Fruit fly (Drosophila melanogaster) whole organism, embryonic: ENCODE measurements around the gene MSBP.

Experiments
- Ada2b ChIP-seq: fragments of 200-800 bp; sonication (Bioruptor generic); IDR thresholded peaks from 2 replicates; pipeline ENCODE4 v1.3.6; 2022; ENCODE audit warnings: missing biosample characterization, missing genetic modification characterization
- CG10274 ChIP-seq: fragments of 200-800 bp; sonication (Bioruptor generic); optimal IDR thresholded peaks from 3 replicates; lab custom pipeline; 2017; ENCODE audit warnings: missing biosample characterization, mild to moderate bottlenecking, missing genetic modification characterization
- CG11093 ChIP-seq: fragments of 200-800 bp; sonication (Bioruptor generic); IDR thresholded peaks from 3 replicates; pipeline ENCODE4 v1.3.6; 2022; ENCODE audit warnings: missing biosample characterization, missing genetic modification characterization
- CG11695 ChIP-seq: fragments of 200-800 bp; sonication (Bioruptor generic); IDR thresholded peaks from 3 replicates; pipeline ENCODE4 v1.3.6; 2022; ENCODE audit warnings: missing biosample characterization, missing genetic modification characterization
- CG12071 ChIP-seq: fragments of 200-800 bp; sonication (Bioruptor generic); optimal IDR thresholded peaks from 3 replicates; lab custom pipeline; 2018; ENCODE audit warnings: missing biosample characterization, mild to moderate bottlenecking, missing genetic modification characterization
- CG12744 ChIP-seq: fragments of 200-800 bp; sonication (Bioruptor generic); optimal IDR thresholded peaks from 2 replicates; lab custom pipeline; 2016; ENCODE audit warnings: missing biosample characterization, missing genetic modification characterization
- CG14050 ChIP-seq: fragments of 200-800 bp; sonication (Bioruptor generic); IDR thresholded peaks from 3 replicates; pipeline ENCODE4 v1.3.6; 2022; ENCODE audit warnings: missing biosample characterization, missing genetic modification characterization
- CG14441 ChIP-seq: fragments of 200-800 bp; sonication (Bioruptor generic); IDR thresholded peaks from 2 replicates; pipeline ENCODE4 v1.3.6; 2022; ENCODE audit warnings: missing biosample characterization, missing genetic modification characterization
- CG1529 ChIP-seq: fragments of 200-800 bp; sonication (Bioruptor generic); optimal IDR thresholded peaks from 3 replicates; lab custom pipeline; 2018; ENCODE audit warnings: missing biosample characterization, missing genetic modification characterization
- CG15601 ChIP-seq: fragments of 200-800 bp; sonication (Bioruptor generic); optimal IDR thresholded peaks from 3 replicates; lab custom pipeline; 2019; ENCODE audit warnings: missing biosample characterization, mild to moderate bottlenecking, missing genetic modification characterization, moderate library complexity
- CG17829 ChIP-seq: fragments of 200-800 bp; optimal IDR thresholded peaks from 2 replicates; lab custom pipeline; 2019; ENCODE audit warnings: missing biosample characterization, mild to moderate bottlenecking, missing genetic modification characterization, moderate library complexity
- CG2678 ChIP-seq: fragments of 200-800 bp; sonication (Bioruptor generic); optimal IDR thresholded peaks from 3 replicates; lab custom pipeline; 2019; ENCODE audit warnings: missing biosample characterization, mild to moderate bottlenecking, missing genetic modification characterization, moderate library complexity
- CG31224 ChIP-seq: fragments of 200-800 bp; sonication (Bioruptor generic); IDR thresholded peaks from 2 replicates; pipeline ENCODE4 v1.3.6; 2022; ENCODE audit warnings: missing biosample characterization, missing genetic modification characterization
- CG3163 ChIP-seq: fragments of 200-800 bp; sonication (Bioruptor generic); optimal IDR thresholded peaks from 3 replicates; lab custom pipeline; 2016; ENCODE audit warnings: missing biosample characterization, missing genetic modification characterization
- CG32767 ChIP-seq: fragments of 200-800 bp; sonication (Bioruptor generic); IDR thresholded peaks from 2 replicates; pipeline ENCODE4 v1.3.6; 2022; ENCODE audit warnings: missing biosample characterization, missing genetic modification characterization
- CG4282 ChIP-seq: fragments of 200-800 bp; sonication (Bioruptor generic); optimal IDR thresholded peaks from 2 replicates; lab custom pipeline; 2016; ENCODE audit warnings: missing biosample characterization, missing genetic modification characterization
- CG4424 ChIP-seq: fragments of 200-800 bp; sonication (Bioruptor generic); optimal IDR thresholded peaks from 3 replicates; lab custom pipeline; 2016; ENCODE audit warnings: missing biosample characterization, missing genetic modification characterization
- CG7745 ChIP-seq: fragments of 200-800 bp; sonication (Bioruptor generic); optimal IDR thresholded peaks from 2 replicates; lab custom pipeline; 2018; ENCODE audit warnings: missing biosample characterization, mild to moderate bottlenecking, missing genetic modification characterization, moderate library complexity
- CG7786 ChIP-seq: fragments of 200-800 bp; sonication (Bioruptor generic); optimal IDR thresholded peaks from 2 replicates; lab custom pipeline; 2016; ENCODE audit warnings: missing biosample characterization, missing genetic modification characterization
- CG8089 ChIP-seq: fragments of 200-800 bp; sonication (Bioruptor generic); optimal IDR thresholded peaks from 3 replicates; lab custom pipeline; 2016; ENCODE audit warnings: missing biosample characterization, missing genetic modification characterization
- CG8944 ChIP-seq: fragments of 200-800 bp; sonication (Bioruptor generic); optimal IDR thresholded peaks from 3 replicates; lab custom pipeline; 2016; ENCODE audit warnings: missing biosample characterization, missing genetic modification characterization
- CG9932 ChIP-seq: fragments of 200-800 bp; sonication (Bioruptor generic); IDR thresholded peaks from 2 replicates; pipeline ENCODE4 v1.3.6; 2022; ENCODE audit warnings: missing biosample characterization, missing genetic modification characterization
- Dip2 ChIP-seq: fragments of 200-800 bp; sonication (Bioruptor generic); IDR thresholded peaks from 2 replicates; pipeline ENCODE4 v1.3.6; 2022; ENCODE audit warnings: missing biosample characterization, missing genetic modification characterization
- Fer2 ChIP-seq: fragments of 200-800 bp; sonication (Bioruptor generic); optimal IDR thresholded peaks from 2 replicates; lab custom pipeline; 2018; ENCODE audit warnings: missing biosample characterization, mild to moderate bottlenecking, missing genetic modification characterization, moderate library complexity
- Nf-YA ChIP-seq: fragments of 200-800 bp; sonication (Bioruptor generic); IDR thresholded peaks from 2 replicates; pipeline ENCODE4 v1.3.6; 2022; ENCODE audit warnings: missing biosample characterization, missing genetic modification characterization
- Poxn ChIP-seq: fragments of 200-800 bp; sonication (Bioruptor generic); IDR thresholded peaks from 2 replicates; pipeline ENCODE4 v1.3.6; 2022; ENCODE audit warnings: missing biosample characterization, missing genetic modification characterization
- Sin3A ChIP-seq: fragments of >200 bp; optimal IDR thresholded peaks from 2 replicates; lab custom pipeline; 2018
- Trl ChIP-seq, 3 experiments: fragments of >200 bp in 2 of 3; fragments of 200-800 bp in 1 of 3; sonication (Bioruptor generic) in 1 of 3; optimal IDR thresholded peaks; 2 replicates in 1 of 3; 3 replicates in 2 of 3; lab custom pipeline; 2016 to 2017; ENCODE audit warnings: missing biosample characterization in 1 of 3, missing genetic modification characterization in 1 of 3
- ac ChIP-seq: fragments of 200-800 bp; sonication (Bioruptor generic); optimal IDR thresholded peaks from 3 replicates; lab custom pipeline; 2017; ENCODE audit warnings: missing biosample characterization, mild to moderate bottlenecking, missing genetic modification characterization
- chinmo ChIP-seq: fragments of 200-800 bp; sonication (Bioruptor generic); IDR thresholded peaks from 4 replicates; pipeline ENCODE4 v1.3.6; 2022; ENCODE audit warnings: missing biosample characterization, missing genetic modification characterization; ENCODE audit not compliant: partially characterized antibody
- croc ChIP-seq: fragments of 200-800 bp; sonication (Bioruptor generic); conservative IDR thresholded peaks from 3 replicates; pipeline ENCODE4 v1.3.6; 2022; ENCODE audit warnings: missing biosample characterization, missing genetic modification characterization
- crol ChIP-seq: fragments of 200-800 bp; sonication (Bioruptor generic); IDR thresholded peaks from 2 replicates; pipeline ENCODE4 v1.3.6; 2022; ENCODE audit warnings: missing biosample characterization, missing genetic modification characterization
- crp ChIP-seq, 2 experiments: fragments of 200-800 bp; sonication (Bioruptor generic); optimal IDR thresholded peaks; 2 replicates in 1 of 2; 3 replicates in 1 of 2; lab custom pipeline; 2017; ENCODE audit warnings: missing biosample characterization in 2 of 2, missing genetic modification characterization in 2 of 2, mild to moderate bottlenecking in 1 of 2, moderate library complexity in 1 of 2
- dan ChIP-seq: fragments of 200-800 bp; sonication (Bioruptor generic); IDR thresholded peaks from 2 replicates; pipeline ENCODE4 v1.3.6; 2022; ENCODE audit warnings: missing biosample characterization, missing genetic modification characterization
- gcm ChIP-seq: fragments of 200-800 bp; sonication (Bioruptor generic); optimal IDR thresholded peaks from 2 replicates; lab custom pipeline; 2019; ENCODE audit warnings: missing biosample characterization, mild to moderate bottlenecking, missing genetic modification characterization, moderate library complexity
- hb ChIP-seq: fragments of 200-800 bp; sonication (Bioruptor generic); IDR thresholded peaks from 3 replicates; pipeline ENCODE4 v1.3.6; 2022; ENCODE audit warnings: missing biosample characterization, missing genetic modification characterization; ENCODE audit not compliant: partially characterized antibody
- lilli ChIP-seq: fragments of 200-800 bp; sonication (Bioruptor generic); optimal IDR thresholded peaks from 3 replicates; lab custom pipeline; 2016; ENCODE audit warnings: missing biosample characterization, missing genetic modification characterization
- nau ChIP-seq: fragments of 200-800 bp; sonication (Bioruptor generic); optimal IDR thresholded peaks from 3 replicates; lab custom pipeline; 2017; ENCODE audit warnings: missing biosample characterization, mild to moderate bottlenecking, missing genetic modification characterization, missing genetic modification reagents
- p53 ChIP-seq: fragments of 200-800 bp; sonication (Bioruptor generic); optimal IDR thresholded peaks from 2 replicates; lab custom pipeline; 2016; ENCODE audit warnings: missing biosample characterization, missing genetic modification characterization
- pb ChIP-seq: fragments of 200-800 bp; sonication (Bioruptor generic); optimal IDR thresholded peaks from 3 replicates; lab custom pipeline; 2016; ENCODE audit warnings: missing biosample characterization, missing genetic modification characterization
- pho ChIP-seq: fragments of 200-800 bp; sonication (Bioruptor generic); optimal IDR thresholded peaks from 2 replicates; lab custom pipeline; 2016; ENCODE audit warnings: missing biosample characterization, missing genetic modification characterization
- pros ChIP-seq: fragments of 200-800 bp; sonication (Bioruptor generic); optimal IDR thresholded peaks from 3 replicates; lab custom pipeline; 2019; ENCODE audit warnings: missing biosample characterization, mild to moderate bottlenecking, missing genetic modification characterization, moderate library complexity
- ro ChIP-seq: fragments of 200-800 bp; sonication (Bioruptor generic); IDR thresholded peaks from 2 replicates; pipeline ENCODE4 v1.3.6; 2022; ENCODE audit warnings: missing biosample characterization, missing genetic modification characterization
- sd ChIP-seq: fragments of 200-800 bp; sonication (Bioruptor generic); optimal IDR thresholded peaks from 3 replicates; lab custom pipeline; 2018; ENCODE audit warnings: missing biosample characterization, mild to moderate bottlenecking, missing genetic modification characterization, moderate library complexity
- slou ChIP-seq: fragments of 200-800 bp; sonication (Bioruptor generic); optimal IDR thresholded peaks from 3 replicates; lab custom pipeline; 2016; ENCODE audit warnings: missing biosample characterization, missing genetic modification characterization
- sna ChIP-seq: fragments of 200-800 bp; sonication (Bioruptor generic); IDR thresholded peaks from 2 replicates; pipeline ENCODE4 v1.3.6; 2022; ENCODE audit warnings: missing biosample characterization, missing genetic modification characterization; ENCODE audit not compliant: partially characterized antibody
- sob ChIP-seq: fragments of 200-800 bp; sonication (Bioruptor generic); IDR thresholded peaks from 2 replicates; pipeline ENCODE4 v1.3.6; 2022; ENCODE audit warnings: missing biosample characterization, missing genetic modification characterization
- sqz ChIP-seq: fragments of 200-800 bp; sonication (Bioruptor generic); optimal IDR thresholded peaks from 3 replicates; lab custom pipeline; 2018; ENCODE audit warnings: missing biosample characterization, mild to moderate bottlenecking, missing genetic modification characterization
- trem ChIP-seq: fragments of 200-800 bp; optimal IDR thresholded peaks from 3 replicates; lab custom pipeline; 2019; ENCODE audit warnings: missing biosample characterization, mild to moderate bottlenecking, missing genetic modification characterization, moderate library complexity
- wek ChIP-seq: fragments of 200-800 bp; sonication (Bioruptor generic); optimal IDR thresholded peaks from 3 replicates; lab custom pipeline; 2018; ENCODE audit warnings: missing biosample characterization, mild to moderate bottlenecking, missing genetic modification characterization, moderate library complexity
- wor ChIP-seq: fragments of 200-800 bp; sonication (Bioruptor generic); IDR thresholded peaks from 2 replicates; pipeline ENCODE4 v1.3.6; 2022; ENCODE audit warnings: missing biosample characterization, missing genetic modification characterization
- zf30C ChIP-seq: fragments of 200-800 bp; sonication (Bioruptor generic); optimal IDR thresholded peaks from 3 replicates; lab custom pipeline; 2018; ENCODE audit warnings: missing biosample characterization, mild to moderate bottlenecking, missing genetic modification characterization

The MSBP gene

dm6 chrX:15887247-15887616 lies 2.7 kb downstream of the MSBP start, which contains the start of gene tay (continued):
- TF ChIP-seq CG4282 (GFP tag; lab: Kevin White, UChicago), result no peak
- peak; percentile 17 for TF ChIP-seq lilli (GFP tag; lab: Kevin White, UChicago)
- TF ChIP-seq CG7745, result no peak
- no peak for TF ChIP-seq CG8944
- no peak for TF ChIP-seq crp (GFP tag; optimal IDR thresholded peaks at IDR 0.05; lab: Kevin White, UChicago)
- TF ChIP-seq CG12071, result no peak
- TF ChIP-seq chinmo (GFP tag; lab: Robert Waterston, UW), result 0 out of 4 replicates have a peak, but pooled peaks have one; percentile 41
- TF ChIP-seq ro (GFP tag; lab: Robert Waterston, UW), result no peak
- no peak for TF ChIP-seq dan
- TF ChIP-seq gcm (GFP tag; lab: Kevin White, UChicago), result no peak
- TF ChIP-seq zf30C, result peak; percentile 38
- TF ChIP-seq CG10274 (GFP tag; lab: Kevin White, UChicago), result no peak
- TF ChIP-seq pb (GFP tag; lab: Kevin White, UChicago), result no peak
- TF ChIP-seq CG7786 (GFP tag; lab: Kevin White, UChicago), result no peak
- TF ChIP-seq Poxn (GFP tag; lab: Robert Waterston, UW), result no peak
- no peak for TF ChIP-seq CG32767
- TF ChIP-seq Trl (optimal IDR thresholded peaks at IDR 0.05; lab: Kevin White, UChicago), result no peak
- TF ChIP-seq Trl (GFP tag; optimal IDR thresholded peaks at IDR 0.05; lab: Kevin White, UChicago), result no peak
- TF ChIP-seq CG1529 (GFP tag; lab: Kevin White, UChicago), result no peak
- TF ChIP-seq wek, result no peak
- TF ChIP-seq CG17829 (tag; lab: Kevin White, UChicago), result no peak
- TF ChIP-seq CG12744 (GFP tag; lab: Kevin White, UChicago), result no peak
- no peak for TF ChIP-seq crol (GFP tag; lab: Robert Waterston, UW)
- TF ChIP-seq sob, result 0 out of 2 replicates have a peak, but pooled peaks have one; percentile 32
- TF ChIP-seq Fer2 (tag; lab: Kevin White, UChicago), result no peak
- TF ChIP-seq CG3163 (GFP tag; lab: Kevin White, UChicago), result no peak
- no peak for TF ChIP-seq pho (GFP tag; lab: Kevin White, UChicago)
- TF ChIP-seq CG15601 (tag; lab: Kevin White, UChicago), result no peak
- TF ChIP-seq trem (tag; lab: Kevin White, UChicago), result peak; percentile 15
- TF ChIP-seq CG14441 (GFP tag; lab: Robert Waterston, UW), result no peak
- no peak for TF ChIP-seq CG4424 (GFP tag; lab: Kevin White, UChicago)
- TF ChIP-seq ac (GFP tag; lab: Kevin White, UChicago), result no peak
- no peak for TF ChIP-seq wor (GFP tag; lab: Robert Waterston, UW)
- TF ChIP-seq croc, result no peak
- TF ChIP-seq CG14050 (GFP tag; lab: Robert Waterston, UW), result no peak
- no peak for TF ChIP-seq sqz (GFP tag; lab: Kevin White, UChicago)
- no peak for TF ChIP-seq CG2678
- TF ChIP-seq slou (GFP tag; lab: Kevin White, UChicago), result peak; percentile 1
- no peak for TF ChIP-seq p53 (GFP tag; lab: Kevin White, UChicago)
- no peak for TF ChIP-seq CG8089
- TF ChIP-seq sna (GFP tag; lab: Robert Waterston, UW), result peak; percentile 34; the same call in 1 of the 2 replicates
- TF ChIP-seq Dip2 (GFP tag; lab: Robert Waterston, UW), result no peak
- no peak; the same call in 1 of the 2 replicates for TF ChIP-seq CG9932 (GFP tag; lab: Robert Waterston, UW)
- TF ChIP-seq CG11695, result no peak
- TF ChIP-seq hb (GFP tag; lab: Robert Waterston, UW), result peak; percentile 42; the same call in 1 of the 3 replicates
- no peak for TF ChIP-seq CG11093 (GFP tag; lab: Robert Waterston, UW)
- TF ChIP-seq sd (tag; lab: Kevin White, UChicago), result no peak
- no peak for TF ChIP-seq nau
- TF ChIP-seq CG31224 (GFP tag; lab: Robert Waterston, UW), result no peak
- no peak for TF ChIP-seq Sin3A (lab: Kevin White, UChicago)
- TF ChIP-seq Nf-YA (GFP tag; lab: Robert Waterston, UW), result no peak
- no peak for TF ChIP-seq Ada2b (GFP tag; lab: Robert Waterston, UW)
- no peak for TF ChIP-seq pros (GFP tag; lab: Kevin White, UChicago)
